Fruit fly (Drosophila melanogaster) whole organism, embryonic: Measurements from ENCODE around the gene Ufd4.
A peak's percentile ranks its signal among the peaks of the same experiment; 100 is the strongest.

Source experiments
- CG10565 ChIP-seq: fragments of 200-800 bp; sonication (Bioruptor generic); optimal IDR thresholded peaks from 3 replicates; lab custom pipeline; 2016; ENCODE audit warnings: missing biosample characterization, mild to moderate bottlenecking, missing genetic modification characterization
- CG11560 ChIP-seq: fragments of 200-800 bp; sonication (Bioruptor generic); IDR thresholded peaks from 3 replicates; pipeline ENCODE4 v1.3.6; 2022; ENCODE audit warnings: missing biosample characterization, missing genetic modification characterization
- CG11695 ChIP-seq: fragments of 200-800 bp; sonication (Bioruptor generic); IDR thresholded peaks from 3 replicates; pipeline ENCODE4 v1.3.6; 2022; ENCODE audit warnings: missing biosample characterization, missing genetic modification characterization
- CG12071 ChIP-seq: fragments of 200-800 bp; sonication (Bioruptor generic); optimal IDR thresholded peaks from 3 replicates; lab custom pipeline; 2018; ENCODE audit warnings: missing biosample characterization, mild to moderate bottlenecking, missing genetic modification characterization
- CG13894 ChIP-seq: fragments of 200-800 bp; sonication (Bioruptor generic); optimal IDR thresholded peaks from 3 replicates; lab custom pipeline; 2018; ENCODE audit warnings: missing biosample characterization, mild to moderate bottlenecking, missing genetic modification characterization, moderate library complexity
- CG15011 ChIP-seq: fragments of 200-800 bp; sonication (Bioruptor generic); optimal IDR thresholded peaks from 3 replicates; lab custom pipeline; 2018; ENCODE audit warnings: missing biosample characterization, mild to moderate bottlenecking, missing genetic modification characterization
- CG17186 ChIP-seq: fragments of 200-800 bp; sonication (Bioruptor generic); optimal IDR thresholded peaks from 3 replicates; lab custom pipeline; 2017; ENCODE audit warnings: missing biosample characterization, missing genetic modification reagents, missing genetic modification characterization
- CG17328 ChIP-seq: fragments of 200-800 bp; sonication (Bioruptor generic); IDR thresholded peaks from 2 replicates; pipeline ENCODE4 v1.3.6; 2022; ENCODE audit warnings: missing biosample characterization, missing genetic modification characterization
- CG1792 ChIP-seq: fragments of 200-800 bp; sonication (Bioruptor generic); optimal IDR thresholded peaks from 2 replicates; lab custom pipeline; 2016; ENCODE audit warnings: missing biosample characterization, missing genetic modification characterization
- CG1832 ChIP-seq: fragments of 200-800 bp; sonication (Bioruptor generic); optimal IDR thresholded peaks from 2 replicates; lab custom pipeline; 2017; ENCODE audit warnings: missing biosample characterization, mild to moderate bottlenecking, missing genetic modification characterization, inconsistent platforms
- CG18764 ChIP-seq: fragments of 200-800 bp; sonication (Bioruptor generic); optimal IDR thresholded peaks from 3 replicates; lab custom pipeline; 2016; ENCODE audit warnings: missing biosample characterization, missing genetic modification characterization
- CG2199 ChIP-seq: fragments of 200-800 bp; sonication (Bioruptor generic); IDR thresholded peaks from 3 replicates; pipeline ENCODE4 v1.3.6; 2022; ENCODE audit warnings: missing biosample characterization, missing genetic modification characterization
- CG3163 ChIP-seq: fragments of 200-800 bp; sonication (Bioruptor generic); optimal IDR thresholded peaks from 3 replicates; lab custom pipeline; 2016; ENCODE audit warnings: missing biosample characterization, missing genetic modification characterization
- CG34376 ChIP-seq: fragments of 200-800 bp; sonication (Bioruptor generic); optimal IDR thresholded peaks from 2 replicates; lab custom pipeline; 2018; ENCODE audit warnings: missing biosample characterization, mild to moderate bottlenecking, missing genetic modification characterization
- CG4328 ChIP-seq: fragments of 200-800 bp; sonication (Bioruptor generic); optimal IDR thresholded peaks from 3 replicates; lab custom pipeline; 2017; ENCODE audit warnings: missing biosample characterization, missing genetic modification reagents, missing genetic modification characterization
- CG6689 ChIP-seq: fragments of 200-800 bp; sonication (Bioruptor generic); IDR thresholded peaks from 2 replicates; pipeline ENCODE4 v1.3.6; 2022; ENCODE audit warnings: missing biosample characterization, missing genetic modification characterization
- CG6854 ChIP-seq: fragments of 200-800 bp; sonication (Bioruptor generic); optimal IDR thresholded peaks from 3 replicates; lab custom pipeline; 2017; ENCODE audit warnings: missing biosample characterization, mild to moderate bottlenecking, missing genetic modification characterization
- CG9932 ChIP-seq: fragments of 200-800 bp; sonication (Bioruptor generic); IDR thresholded peaks from 2 replicates; pipeline ENCODE4 v1.3.6; 2022; ENCODE audit warnings: missing biosample characterization, missing genetic modification characterization
- CrebB ChIP-seq: fragments of 200-800 bp; sonication (Bioruptor generic); optimal IDR thresholded peaks from 3 replicates; lab custom pipeline; 2018; ENCODE audit warnings: missing biosample characterization, mild to moderate bottlenecking, missing genetic modification characterization
- Dp ChIP-seq: fragments of 200-800 bp; sonication (Bioruptor generic); optimal IDR thresholded peaks from 2 replicates; lab custom pipeline; 2018; ENCODE audit warnings: missing biosample characterization, mild to moderate bottlenecking, missing genetic modification characterization, moderate library complexity
- GATAe ChIP-seq: fragments of 200-800 bp; sonication (Bioruptor generic); conservative IDR thresholded peaks from 2 replicates; pipeline ENCODE4 v1.3.6; 2022; ENCODE audit warnings: missing biosample characterization, missing genetic modification characterization
- HHEX ChIP-seq: fragments of 200-800 bp; sonication (Bioruptor generic); optimal IDR thresholded peaks from 3 replicates; lab custom pipeline; 2017; ENCODE audit warnings: missing biosample characterization, mild to moderate bottlenecking, missing genetic modification characterization, missing genetic modification reagents
- HLHmδ ChIP-seq: fragments of 200-800 bp; sonication (Bioruptor generic); optimal IDR thresholded peaks from 2 replicates; lab custom pipeline; 2018; ENCODE audit warnings: missing biosample characterization, mild to moderate bottlenecking, missing genetic modification characterization, moderate library complexity
- NFAT ChIP-seq: fragments of 200-800 bp; sonication (Bioruptor generic); IDR thresholded peaks from 2 replicates; pipeline ENCODE4 v1.3.6; 2022; ENCODE audit warnings: missing biosample characterization, missing genetic modification characterization
- NfI ChIP-seq: fragments of 200-800 bp; sonication (Bioruptor generic); optimal IDR thresholded peaks from 3 replicates; lab custom pipeline; 2018; ENCODE audit warnings: missing biosample characterization, mild to moderate bottlenecking, missing genetic modification characterization, moderate library complexity
- Poxn ChIP-seq: fragments of 200-800 bp; sonication (Bioruptor generic); IDR thresholded peaks from 2 replicates; pipeline ENCODE4 v1.3.6; 2022; ENCODE audit warnings: missing biosample characterization, missing genetic modification characterization
- Ssrp ChIP-seq: fragments of 200-800 bp; sonication (Bioruptor generic); optimal IDR thresholded peaks from 2 replicates; lab custom pipeline; 2018; ENCODE audit warnings: missing biosample characterization, mild to moderate bottlenecking, missing genetic modification characterization, moderate library complexity
- TFAM ChIP-seq: fragments of 200-800 bp; sonication (Bioruptor generic); optimal IDR thresholded peaks from 2 replicates; lab custom pipeline; 2017; ENCODE audit warnings: missing biosample characterization, missing genetic modification characterization, inconsistent platforms
- az2 ChIP-seq: fragments of 200-800 bp; sonication (Bioruptor generic); optimal IDR thresholded peaks from 3 replicates; lab custom pipeline; 2016; ENCODE audit warnings: missing biosample characterization, missing genetic modification characterization
- bcd ChIP-seq: fragments of 200-800 bp; sonication (Bioruptor generic); optimal IDR thresholded peaks from 2 replicates; lab custom pipeline; 2017; ENCODE audit warnings: missing biosample characterization, mild to moderate bottlenecking, missing genetic modification characterization
- bsh ChIP-seq, 2 experiments: fragments of 200-800 bp; sonication (Bioruptor generic); optimal IDR thresholded peaks; 2 replicates each; lab custom pipeline; 2017 to 2018; ENCODE audit warnings: mild to moderate bottlenecking in 2 of 2, missing biosample characterization in 2 of 2, missing genetic modification characterization in 2 of 2, moderate library complexity in 1 of 2
- chif ChIP-seq, 2 experiments: fragments of 200-800 bp; sonication (Bioruptor generic); optimal IDR thresholded peaks; 3 replicates each; lab custom pipeline; 2016; ENCODE audit warnings: missing biosample characterization in 2 of 2, missing genetic modification characterization in 2 of 2
- croc ChIP-seq: fragments of 200-800 bp; sonication (Bioruptor generic); conservative IDR thresholded peaks from 3 replicates; pipeline ENCODE4 v1.3.6; 2022; ENCODE audit warnings: missing biosample characterization, missing genetic modification characterization
- crp ChIP-seq, 2 experiments: fragments of 200-800 bp; sonication (Bioruptor generic); optimal IDR thresholded peaks; 2 replicates in 1 of 2; 3 replicates in 1 of 2; lab custom pipeline; 2017; ENCODE audit warnings: missing biosample characterization in 2 of 2, missing genetic modification characterization in 2 of 2, mild to moderate bottlenecking in 1 of 2, moderate library complexity in 1 of 2
- eve ChIP-seq, 2 experiments: fragments of >200 bp; optimal IDR thresholded peaks; 2 replicates each; lab custom pipeline; 2017; ENCODE audit warnings: missing biosample characterization in 2 of 2, missing genetic modification characterization in 2 of 2
- exex ChIP-seq: fragments of 200-800 bp; sonication (Bioruptor generic); optimal IDR thresholded peaks from 4 replicates; lab custom pipeline; 2018; ENCODE audit warnings: missing biosample characterization, mild to moderate bottlenecking, missing genetic modification characterization, moderate library complexity
- fu2 ChIP-seq: fragments of 200-800 bp; sonication (Bioruptor generic); optimal IDR thresholded peaks from 2 replicates; lab custom pipeline; 2016; ENCODE audit warnings: missing biosample characterization, missing genetic modification characterization
- gcm2 ChIP-seq: fragments of 200-800 bp; sonication (Bioruptor generic); optimal IDR thresholded peaks from 2 replicates; lab custom pipeline; 2016; ENCODE audit warnings: missing biosample characterization, missing genetic modification characterization
- jumu ChIP-seq: fragments of 200-800 bp; sonication (Bioruptor generic); optimal IDR thresholded peaks from 3 replicates; lab custom pipeline; 2016; ENCODE audit warnings: missing biosample characterization, missing genetic modification characterization
- kay ChIP-seq: fragments of 200-800 bp; sonication (Bioruptor generic); optimal IDR thresholded peaks from 2 replicates; lab custom pipeline; 2016; ENCODE audit warnings: missing biosample characterization, missing genetic modification characterization
- ken ChIP-seq: fragments of 200-800 bp; sonication (Bioruptor generic); IDR thresholded peaks from 3 replicates; pipeline ENCODE4 v1.3.6; 2022; ENCODE audit warnings: missing biosample characterization, missing genetic modification characterization
- kni ChIP-seq: fragments of 200-800 bp; sonication (Bioruptor generic); optimal IDR thresholded peaks from 3 replicates; lab custom pipeline; 2017; ENCODE audit warnings: mild to moderate bottlenecking, missing biosample characterization, missing genetic modification reagents, missing genetic modification characterization
- lab ChIP-seq: fragments of 200-800 bp; sonication (Bioruptor generic); optimal IDR thresholded peaks from 3 replicates; lab custom pipeline; 2017; ENCODE audit warnings: missing biosample characterization, missing genetic modification characterization, mild to moderate bottlenecking, moderate library complexity, missing genetic modification reagents
- pfk ChIP-seq: fragments of 200-800 bp; sonication (Bioruptor generic); optimal IDR thresholded peaks from 2 replicates; lab custom pipeline; 2018; ENCODE audit warnings: missing biosample characterization, mild to moderate bottlenecking, missing genetic modification characterization, moderate library complexity
- slbo ChIP-seq: fragments of 200-800 bp; sonication (Bioruptor generic); IDR thresholded peaks from 2 replicates; pipeline ENCODE4 v1.3.6; 2022; ENCODE audit warnings: missing biosample characterization, missing genetic modification characterization
- tgo ChIP-seq: fragments of 200-800 bp; sonication (Bioruptor generic); IDR thresholded peaks from 3 replicates; pipeline ENCODE4 v1.3.6; 2022; ENCODE audit warnings: missing biosample characterization, missing genetic modification characterization
- unc-4 ChIP-seq: fragments of 200-800 bp; sonication (Bioruptor generic); IDR thresholded peaks from 2 replicates; pipeline ENCODE4 v1.3.6; 2022; ENCODE audit warnings: missing biosample characterization, missing genetic modification characterization; ENCODE audit not compliant: partially characterized antibody
- vfl ChIP-seq: fragments of 200-800 bp; sonication (Bioruptor generic); optimal IDR thresholded peaks from 2 replicates; lab custom pipeline; 2016; ENCODE audit warnings: missing biosample characterization, missing genetic modification characterization
- yki ChIP-seq: fragments of >200 bp; optimal IDR thresholded peaks from 3 replicates; lab custom pipeline; 2018
- zfh1 ChIP-seq: fragments of 200-800 bp; sonication (Bioruptor generic); IDR thresholded peaks from 3 replicates; pipeline ENCODE4 v1.3.6; 2022; ENCODE audit warnings: missing biosample characterization, missing genetic modification characterization

The Ufd4 gene

dm6 chr2L:10306518-10307260 is 14.5 kb upstream of the Ufd4 start, which contains the start of the genes CG5390 and CG4968 (continued):
- TF ChIP-seq HHEX (GFP tag; lab: Kevin White, UChicago) (peak; percentile 65), jumu (GFP tag; lab: Kevin White, UChicago) (no peak), CG11560 (tag; lab: Robert Waterston, UW) (no peak), pfk (GFP tag; lab: Kevin White, UChicago) (peak; percentile 94), CG6689 (no peak), zfh1 (0 out of 3 replicates have a peak, but pooled peaks have one; percentile 48), CG11695 (GFP tag; lab: Robert Waterston, UW) (peak; percentile 72; the same call in 2 of the 3 replicates), CG17328 (GFP tag; lab: Robert Waterston, UW) (peak; percentile 69), az2 (GFP tag; lab: Kevin White, UChicago) (peak; percentile 54), CG34376 (GFP tag; lab: Kevin White, UChicago) (peak; percentile 37), GATAe (GFP tag; lab: Robert Waterston, UW) (no peak), gcm2 (peak; percentile 20), Poxn (no peak), eve (GFP tag; optimal IDR thresholded peaks at IDR 0.05; lab: Kevin White, UChicago) (no peak), tgo (GFP tag; lab: Robert Waterston, UW) (peak; percentile 45; the same call in 1 of the 3 replicates), kni (no peak), fu2 (GFP tag; lab: Kevin White, UChicago) (no peak), Dp (GFP tag; lab: Kevin White, UChicago) (peak; percentile 58), bsh (GFP tag; optimal IDR thresholded peaks at IDR 0.05; lab: Kevin White, UChicago) (peak in 1 of 2 experiments; percentile 74), unc-4 (GFP tag; lab: Robert Waterston, UW) (peak; percentile 50), kay (GFP tag; lab: Kevin White, UChicago) (peak; percentile 33), CG18764 (GFP tag; lab: Kevin White, UChicago) (no peak), CG13894 (peak; percentile 88), CG10565 (GFP tag; lab: Kevin White, UChicago) (no peak), chif (GFP tag; optimal IDR thresholded peaks at IDR 0.05; lab: Kevin White, UChicago) (no peak), exex (tag; lab: Kevin White, UChicago) (peak; percentile 48), CG1832 (GFP tag; lab: Kevin White, UChicago) (no peak), NFAT (peak; percentile 70), NfI (GFP tag; lab: Kevin White, UChicago) (peak; percentile 72), CG2199 (no peak), crp (GFP tag; optimal IDR thresholded peaks at IDR 0.05; lab: Kevin White, UChicago) (peak in 1 of 2 experiments; percentile 31), Ssrp (tag; lab: Kevin White, UChicago) (peak; percentile 49), yki (no peak), vfl (GFP tag; lab: Kevin White, UChicago) (peak; percentile 30), croc (GFP tag; lab: Robert Waterston, UW) (no peak), ken (GFP tag; lab: Robert Waterston, UW) (0 out of 3 replicates have a peak, but pooled peaks have one; percentile 54), CG3163 (no peak), CG6854 (no peak), CrebB (peak; percentile 56), CG15011 (peak; percentile 30), CG4328 (GFP tag; lab: Kevin White, UChicago) (peak; percentile 70), HLHmδ (GFP tag; lab: Kevin White, UChicago) (peak; percentile 40), CG9932 (GFP tag; lab: Robert Waterston, UW) (peak; percentile 79), slbo (GFP tag; lab: Robert Waterston, UW) (peak; percentile 77), lab (GFP tag; lab: Kevin White, UChicago) (no peak), CG1792 (GFP tag; lab: Kevin White, UChicago) (no peak), bcd (GFP tag; lab: Kevin White, UChicago) (no peak), CG12071 (GFP tag; lab: Kevin White, UChicago) (no peak), TFAM (GFP tag; lab: Kevin White, UChicago) (no peak), CG17186 (GFP tag; lab: Kevin White, UChicago) (no peak)
